Fruit fly (Drosophila melanogaster) whole organism, embryonic: ENCODE results near the gene Cyp12a5.
A peak's percentile ranks its signal among the peaks of the same experiment; 100 is the strongest.

Experiments
- Aef1 ChIP-seq: fragments of 200-800 bp; sonication (Bioruptor generic); IDR thresholded peaks from 3 replicates; pipeline ENCODE4 v1.3.6; 2022; ENCODE audit warnings: missing biosample characterization, missing genetic modification characterization
- BtbVII ChIP-seq: fragments of 200-800 bp; sonication (Bioruptor generic); optimal IDR thresholded peaks from 3 replicates; lab custom pipeline; 2017; ENCODE audit warnings: missing biosample characterization, mild to moderate bottlenecking, missing genetic modification characterization
- CG14014 ChIP-seq: fragments of 200-800 bp; sonication (Bioruptor generic); IDR thresholded peaks from 2 replicates; pipeline ENCODE4 v1.3.6; 2022; ENCODE audit warnings: missing biosample characterization, missing genetic modification characterization
- CG17385 ChIP-seq: fragments of 200-800 bp; sonication (Bioruptor generic); optimal IDR thresholded peaks from 3 replicates; lab custom pipeline; 2018; ENCODE audit warnings: missing biosample characterization, mild to moderate bottlenecking, missing genetic modification characterization
- CG18619 ChIP-seq: fragments of 200-800 bp; sonication (Bioruptor generic); optimal IDR thresholded peaks from 3 replicates; lab custom pipeline; 2017; ENCODE audit warnings: missing biosample characterization, mild to moderate bottlenecking, missing genetic modification characterization
- CG32532 ChIP-seq: fragments of 200-800 bp; sonication (Bioruptor generic); IDR thresholded peaks from 2 replicates; pipeline ENCODE4 v1.3.6; 2022; ENCODE audit warnings: missing biosample characterization, missing genetic modification characterization
- CG8359 ChIP-seq: fragments of 200-800 bp; sonication (Bioruptor generic); optimal IDR thresholded peaks from 2 replicates; lab custom pipeline; 2017; ENCODE audit warnings: missing biosample characterization, mild to moderate bottlenecking, missing genetic modification characterization, borderline replicate concordance
- Doc2 ChIP-seq: fragments of 200-800 bp; sonication (Bioruptor generic); IDR thresholded peaks from 2 replicates; pipeline ENCODE4 v1.3.6; 2022; ENCODE audit warnings: missing biosample characterization, missing genetic modification characterization
- E2f1 ChIP-seq: fragments of 200-800 bp; sonication (Bioruptor generic); IDR thresholded peaks from 2 replicates; pipeline ENCODE4 v1.3.6; 2022; ENCODE audit warnings: missing biosample characterization, missing genetic modification characterization
- Fer2 ChIP-seq: fragments of 200-800 bp; sonication (Bioruptor generic); optimal IDR thresholded peaks from 2 replicates; lab custom pipeline; 2018; ENCODE audit warnings: missing biosample characterization, mild to moderate bottlenecking, missing genetic modification characterization, moderate library complexity
- H15 ChIP-seq: fragments of 200-800 bp; sonication (Bioruptor generic); IDR thresholded peaks from 3 replicates; pipeline ENCODE4 v1.3.6; 2022; ENCODE audit warnings: missing biosample characterization, missing genetic modification characterization
- Hr78 ChIP-seq, 2 experiments: fragments of 200-800 bp in 1 of 2; fragments of >200 bp in 1 of 2; sonication (Bioruptor generic) in 1 of 2; optimal IDR thresholded peaks; 2 replicates each; lab custom pipeline; 2017 to 2019; ENCODE audit warnings: missing biosample characterization in 2 of 2, missing genetic modification characterization in 2 of 2, mild to moderate bottlenecking in 1 of 2, moderate library complexity in 1 of 2
- Med ChIP-seq: fragments of 200-800 bp; sonication (Bioruptor generic); peaks from one replicate; lab custom pipeline; 2016; ENCODE audit warnings: missing biosample characterization, missing genetic modification characterization, mild to moderate bottlenecking, inconsistent platforms, moderate library complexity
- abd-A ChIP-seq: fragments of 200-800 bp; sonication (Bioruptor generic); optimal IDR thresholded peaks from 3 replicates; lab custom pipeline; 2019; ENCODE audit warnings: missing biosample characterization, mild to moderate bottlenecking, missing genetic modification characterization, moderate library complexity
- bowl ChIP-seq: fragments of 200-800 bp; sonication (Bioruptor generic); IDR thresholded peaks from 2 replicates; pipeline ENCODE4 v1.3.6; 2022; ENCODE audit warnings: missing biosample characterization, missing genetic modification characterization
- crol ChIP-seq: fragments of 200-800 bp; sonication (Bioruptor generic); IDR thresholded peaks from 2 replicates; pipeline ENCODE4 v1.3.6; 2022; ENCODE audit warnings: missing biosample characterization, missing genetic modification characterization
- dm ChIP-seq: fragments of 200-800 bp; sonication (Bioruptor generic); optimal IDR thresholded peaks from 3 replicates; lab custom pipeline; 2016; ENCODE audit warnings: missing biosample characterization, missing genetic modification characterization
- eyg ChIP-seq: fragments of 200-800 bp; sonication (Bioruptor generic); optimal IDR thresholded peaks from 3 replicates; lab custom pipeline; 2016; ENCODE audit warnings: missing biosample characterization, missing genetic modification characterization
- ftz-f1 ChIP-seq: fragments of 200-800 bp; sonication (Bioruptor generic); optimal IDR thresholded peaks from 2 replicates; lab custom pipeline; 2016; ENCODE audit warnings: missing biosample characterization, missing genetic modification characterization
- gcm2 ChIP-seq: fragments of 200-800 bp; sonication (Bioruptor generic); optimal IDR thresholded peaks from 2 replicates; lab custom pipeline; 2016; ENCODE audit warnings: missing biosample characterization, missing genetic modification characterization
- gt ChIP-seq: fragments of 200-800 bp; sonication (Bioruptor generic); IDR thresholded peaks from 2 replicates; pipeline ENCODE4 v1.3.6; 2022; ENCODE audit warnings: missing biosample characterization, missing genetic modification characterization
- insv ChIP-seq, 2 experiments: fragments of 200-800 bp; sonication (Bioruptor generic); optimal IDR thresholded peaks; 3 replicates each; lab custom pipeline; 2016 to 2018; ENCODE audit warnings: missing biosample characterization in 2 of 2, missing genetic modification characterization in 2 of 2
- kay ChIP-seq: fragments of 200-800 bp; sonication (Bioruptor generic); optimal IDR thresholded peaks from 2 replicates; lab custom pipeline; 2016; ENCODE audit warnings: missing biosample characterization, missing genetic modification characterization
- kni ChIP-seq: fragments of 200-800 bp; sonication (Bioruptor generic); optimal IDR thresholded peaks from 3 replicates; lab custom pipeline; 2017; ENCODE audit warnings: mild to moderate bottlenecking, missing biosample characterization, missing genetic modification reagents, missing genetic modification characterization
- knrl ChIP-seq: fragments of 200-800 bp; sonication (Bioruptor generic); IDR thresholded peaks from 3 replicates; pipeline ENCODE4 v1.3.6; 2022; ENCODE audit warnings: missing biosample characterization, missing genetic modification characterization; ENCODE audit not compliant: partially characterized antibody
- nom ChIP-seq: fragments of 200-800 bp; sonication (Bioruptor generic); optimal IDR thresholded peaks from 2 replicates; lab custom pipeline; 2017; ENCODE audit warnings: missing biosample characterization, missing genetic modification characterization, mild to moderate bottlenecking, moderate library complexity, missing genetic modification reagents
- oc ChIP-seq: fragments of 200-800 bp; sonication (Bioruptor generic); optimal IDR thresholded peaks from 2 replicates; lab custom pipeline; 2018; ENCODE audit warnings: missing biosample characterization, mild to moderate bottlenecking, missing genetic modification characterization, moderate library complexity
- org-1 ChIP-seq: fragments of 200-800 bp; sonication (Bioruptor generic); optimal IDR thresholded peaks from 2 replicates; lab custom pipeline; 2017; ENCODE audit warnings: missing biosample characterization, missing genetic modification characterization
- pb ChIP-seq: fragments of 200-800 bp; sonication (Bioruptor generic); optimal IDR thresholded peaks from 3 replicates; lab custom pipeline; 2016; ENCODE audit warnings: missing biosample characterization, missing genetic modification characterization
- sim ChIP-seq: fragments of 200-800 bp; sonication (Bioruptor generic); IDR thresholded peaks from 2 replicates; pipeline ENCODE4 v1.3.6; 2022; ENCODE audit warnings: missing biosample characterization, missing genetic modification characterization
- sisA ChIP-seq: fragments of 200-800 bp; sonication (Bioruptor generic); IDR thresholded peaks from 2 replicates; pipeline ENCODE4 v1.3.6; 2022; ENCODE audit warnings: missing biosample characterization, missing genetic modification characterization
- slbo ChIP-seq: fragments of 200-800 bp; sonication (Bioruptor generic); IDR thresholded peaks from 2 replicates; pipeline ENCODE4 v1.3.6; 2022; ENCODE audit warnings: missing biosample characterization, missing genetic modification characterization
- sqz ChIP-seq: fragments of 200-800 bp; sonication (Bioruptor generic); optimal IDR thresholded peaks from 3 replicates; lab custom pipeline; 2018; ENCODE audit warnings: missing biosample characterization, mild to moderate bottlenecking, missing genetic modification characterization
- tio ChIP-seq: fragments of 200-800 bp; sonication (Bioruptor generic); optimal IDR thresholded peaks from 2 replicates; lab custom pipeline; 2017; ENCODE audit warnings: missing biosample characterization, missing genetic modification characterization, inconsistent platforms
- vvl ChIP-seq: fragments of 200-800 bp; sonication (Bioruptor generic); IDR thresholded peaks from 2 replicates; pipeline ENCODE4 v1.3.6; 2022; ENCODE audit warnings: missing biosample characterization, missing genetic modification characterization

The Cyp12a5 gene

DNA sequence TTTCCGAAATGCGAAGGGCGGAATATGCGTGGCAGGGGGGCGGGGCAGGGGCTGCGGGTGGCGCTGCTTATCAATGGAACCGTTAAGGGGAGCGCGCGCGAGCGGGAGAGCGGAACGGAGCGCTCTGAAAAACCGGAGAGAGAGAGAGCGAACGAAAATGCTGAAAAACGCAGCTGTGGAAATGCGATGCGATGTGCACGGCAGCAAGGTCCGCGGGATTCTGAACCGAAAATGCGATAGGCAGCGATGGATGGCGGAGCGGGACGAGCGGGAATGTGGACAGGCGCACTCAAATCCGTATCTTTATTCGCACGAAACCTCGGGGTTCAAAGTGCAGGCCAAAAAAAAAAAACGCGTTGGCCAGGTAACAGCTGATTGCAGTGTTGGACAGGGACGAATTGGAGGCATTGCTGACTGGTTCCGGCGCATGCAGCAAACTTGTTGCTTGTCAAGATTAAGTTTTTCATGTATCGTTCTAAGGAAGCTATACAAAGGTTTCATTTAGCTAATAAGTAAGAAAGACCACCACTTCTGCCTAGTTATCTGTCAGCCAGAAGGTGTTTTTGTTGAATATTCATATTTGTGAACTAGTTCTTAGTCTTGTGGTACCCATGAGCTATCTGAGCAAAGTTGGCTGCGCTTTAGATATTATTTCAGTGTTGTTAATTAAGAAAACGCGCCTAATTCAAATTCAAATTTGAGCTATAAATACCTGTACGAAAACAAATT is 15.2 kb downstream of the Cyp12a5 start, which contains the start of gene Ppcs (continued):
- TF ChIP-seq CG32532 (GFP tag; lab: Robert Waterston, UW), result peak; percentile 56; the same call in 1 of the 2 replicates
- TF ChIP-seq nom (GFP tag; lab: Kevin White, UChicago), result peak; percentile 98
- no peak for TF ChIP-seq gt
- TF ChIP-seq sim, result no peak
- TF ChIP-seq CG18619 (GFP tag; lab: Kevin White, UChicago), result peak; percentile 69
- no peak; the same call in 1 of the 2 replicates for TF ChIP-seq CG14014
- TF ChIP-seq Doc2 (GFP tag; lab: Robert Waterston, UW), result no peak
- peak; percentile 25 for TF ChIP-seq tio (GFP tag; lab: Kevin White, UChicago)
- TF ChIP-seq BtbVII (GFP tag; lab: Kevin White, UChicago), result peak; percentile 56
- TF ChIP-seq ftz-f1 (GFP tag; lab: Kevin White, UChicago), result no peak
- TF ChIP-seq gcm2, result peak; percentile 62
- peak; percentile 13; the same call in 1 of the 2 replicates for TF ChIP-seq sisA (GFP tag; lab: Robert Waterston, UW)
- peak; percentile 59 for TF ChIP-seq CG17385 (GFP tag; lab: Kevin White, UChicago)
- TF ChIP-seq Hr78 (GFP tag; optimal IDR thresholded peaks at IDR 0.05; lab: Kevin White, UChicago), result peak in 1 of 2 experiments; percentile 100
- peak; percentile 69 for TF ChIP-seq eyg (GFP tag; lab: Kevin White, UChicago)
- peak; percentile 68 for TF ChIP-seq pb
- no peak for TF ChIP-seq H15 (GFP tag; lab: Robert Waterston, UW)
- no peak for TF ChIP-seq org-1 (GFP tag; lab: Kevin White, UChicago)
- TF ChIP-seq, all 482 proteins: peak for 321

- TF ChIP-seq Fer2, result no peak
- TF ChIP-seq insv (GFP tag; optimal IDR thresholded peaks at IDR 0.05; lab: Kevin White, UChicago), result no peak
- no peak for TF ChIP-seq E2f1 (GFP tag; lab: Robert Waterston, UW)
- peak; percentile 28; the same call in 1 of the 2 replicates for TF ChIP-seq crol (GFP tag; lab: Robert Waterston, UW)
- TF ChIP-seq dm (GFP tag; lab: Kevin White, UChicago), result no peak
- TF ChIP-seq kay (GFP tag; lab: Kevin White, UChicago), result peak; percentile 58
- peak; percentile 78 for TF ChIP-seq vvl (GFP tag; lab: Robert Waterston, UW)
- TF ChIP-seq Med (GFP tag; lab: Kevin White, UChicago), result peak; percentile 50
- TF ChIP-seq CG8359 (GFP tag; lab: Kevin White, UChicago), result no peak
- TF ChIP-seq abd-A (tag; lab: Kevin White, UChicago), result peak; percentile 2
- TF ChIP-seq knrl (GFP tag; lab: Robert Waterston, UW), result 0 out of 3 replicates have a peak, but pooled peaks have one; percentile 27
- TF ChIP-seq Aef1 (GFP tag; lab: Robert Waterston, UW), result no peak
- 0 out of 2 replicates have a peak, but pooled peaks have one; percentile 12 for TF ChIP-seq slbo
- peak; percentile 39 for TF ChIP-seq kni (GFP tag; lab: Kevin White, UChicago)
- TF ChIP-seq sqz (GFP tag; lab: Kevin White, UChicago), result peak; percentile 77
- TF ChIP-seq oc (tag; lab: Kevin White, UChicago), result peak; percentile 45
- TF ChIP-seq bowl (GFP tag; lab: Robert Waterston, UW), result no peak
Observed at dm6 chr3R:19150856-19151651, 18.6 kb downstream of the Cyp12a5 start.
